Worm (Caenorhabditis elegans): ENCODE measurements around the gene srz-19.

ce11 chrIV:3915296-3915695 is 4.3 kb upstream of the srz-19 start, which contains the start of gene srz-20:
- TF ChIP-seq dpff-1 (tag; optimal IDR thresholded peaks at IDR 0.05) (no peak), F49E8.2 (tag; optimal IDR thresholded peaks at IDR 0.05; ENCODE audit: insufficient read depth) (no peak), ama-1 (optimal IDR thresholded peaks at IDR 0.05) (no peak), ama-1 (GFP tag; optimal IDR thresholded peaks at IDR 0.05) (no peak), lir-1 (GFP tag; conservative IDR thresholded peaks at IDR 0.05) (no peak), Y67H2A.10 (GFP tag; conservative IDR thresholded peaks at IDR 0.05) (no peak), lin-40 (tag; optimal IDR thresholded peaks at IDR 0.05) (no peak), hsf-1 (GFP tag; IDR thresholded peaks at IDR 0.05) (no peak), unc-62 (GFP tag; optimal IDR thresholded peaks at IDR 0.05) (no peak), ccch-3 (GFP tag; optimal IDR thresholded peaks at IDR 0.05) (no peak), repo-1 (tag; optimal IDR thresholded peaks at IDR 0.05) (no peak), dox-1 (GFP tag; IDR thresholded peaks at IDR 0.05) (no peak)
